Worm (Caenorhabditis elegans) whole organism, L2 larva: ENCODE measurements around the gene F22B7.1.

Source experiments
- R02D3.7 ChIP-seq: fragments of 150-350 bp; optimal IDR thresholded peaks from 2 replicates; lab custom pipeline; 2014; ENCODE audit warnings: missing biosample characterization, missing genetic modification characterization
- ama-1 ChIP-seq: fragments of 150-350 bp; optimal IDR thresholded peaks from 2 replicates; lab custom pipeline; 2018; ENCODE audit warnings: inconsistent platforms
- elt-3 ChIP-seq: sonication (generic microtip); optimal IDR thresholded peaks from 2 replicates; lab custom pipeline; 2017; ENCODE audit warnings: missing biosample characterization, missing genetic modification characterization
- fos-1 ChIP-seq: fragments of 150-350 bp; optimal IDR thresholded peaks from 2 replicates; lab custom pipeline; 2014; ENCODE audit warnings: missing biosample characterization, missing genetic modification characterization
- lsy-2 ChIP-seq, 2 experiments: fragments of 150-350 bp in 1 of 2; sonication (generic microtip) in 1 of 2; optimal IDR thresholded peaks; 2 replicates each; lab custom pipeline; 2014 to 2017; ENCODE audit warnings: missing biosample characterization in 2 of 2, missing genetic modification characterization in 2 of 2
- mdl-1 ChIP-seq, 2 experiments: fragments of 150-350 bp in 1 of 2; sonication (generic microtip) in 1 of 2; optimal IDR thresholded peaks; 2 replicates each; lab custom pipeline; 2017; ENCODE audit warnings: missing biosample characterization in 2 of 2, missing genetic modification characterization in 2 of 2
- nhr-77 ChIP-seq: fragments of 150-350 bp; optimal IDR thresholded peaks from 2 replicates; lab custom pipeline; 2014; ENCODE audit warnings: missing biosample characterization, missing genetic modification characterization
- snpc-4 ChIP-seq: fragments of 150-350 bp; optimal IDR thresholded peaks from 2 replicates; lab custom pipeline; 2014; ENCODE audit warnings: missing biosample characterization, missing genetic modification characterization
- unc-39 ChIP-seq: fragments of 150-350 bp; optimal IDR thresholded peaks from 2 replicates; lab custom pipeline; 2014; ENCODE audit warnings: missing biosample characterization, missing genetic modification characterization
- unc-62 ChIP-seq: fragments of 150-350 bp; optimal IDR thresholded peaks from 2 replicates; lab custom pipeline; 2014; ENCODE audit warnings: missing biosample characterization, missing genetic modification reagents, missing genetic modification characterization
- ztf-11 ChIP-seq: sonication (generic microtip); optimal IDR thresholded peaks from 2 replicates; lab custom pipeline; 2017; ENCODE audit warnings: missing biosample characterization, missing genetic modification characterization

DNA sequence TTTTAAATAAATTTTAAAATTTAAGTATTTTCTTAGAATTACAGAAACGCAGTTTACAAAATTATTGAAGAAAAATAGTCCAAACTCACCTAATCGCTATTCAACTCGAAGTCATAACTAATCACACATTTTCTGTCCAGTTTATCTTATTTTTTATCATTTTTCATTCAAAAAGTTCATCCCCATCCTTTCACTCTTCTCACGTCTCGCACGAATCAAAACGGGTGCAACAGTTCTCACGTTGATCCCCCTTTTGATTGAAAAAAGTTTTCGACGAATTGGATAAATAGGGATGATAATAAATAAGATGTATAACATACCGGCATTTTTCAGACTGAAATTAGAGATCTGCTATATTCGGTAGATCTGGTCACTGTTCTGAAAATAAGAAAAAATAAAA is 44.6 kb downstream of the F22B7.1 start:
- no peak for TF ChIP-seq unc-39 (tag; lab: Kevin White, UChicago)
- TF ChIP-seq snpc-4 (tag; lab: Kevin White, UChicago), result no peak
- TF ChIP-seq elt-3 (tag; lab: Kevin White, UChicago), result no peak
- no peak for TF ChIP-seq unc-62
- no peak for TF ChIP-seq mdl-1 (tag; optimal IDR thresholded peaks at IDR 0.05; lab: Kevin White, UChicago)
- no peak for TF ChIP-seq lsy-2 (tag; optimal IDR thresholded peaks at IDR 0.05; lab: Kevin White, UChicago)
- no peak for TF ChIP-seq ama-1 (lab: Kevin White, UChicago)
- TF ChIP-seq R02D3.7 (tag; lab: Kevin White, UChicago), result no peak
- no peak for TF ChIP-seq ztf-11
- TF ChIP-seq fos-1, result no peak
- TF ChIP-seq nhr-77 (tag; lab: Kevin White, UChicago), result no peak
